Worm (Caenorhabditis elegans): ENCODE measurements around the gene srh-4.

The srh-4 gene

ce11 chrV:4043632-4044031, 33.4 kb downstream of the srh-4 start, which contains the start of gene phat-3:
TSS of gene phat-3 (plus strand) at chrV:4043932.
- 0 out of 2 replicates have a peak, but pooled peaks have one; percentile 52 for TF ChIP-seq F37B4.10 (GFP tag; IDR thresholded peaks at IDR 0.05)
- TF ChIP-seq rcor-1 (GFP tag; IDR thresholded peaks at IDR 0.05), result no peak
- TF ChIP-seq ztf-28 (GFP tag; IDR thresholded peaks at IDR 0.05), result no peak
- no peak for TF ChIP-seq dpff-1 (tag; optimal IDR thresholded peaks at IDR 0.05)
- TF ChIP-seq Y53F4B.3 (GFP tag; IDR thresholded peaks at IDR 0.05), result no peak

- TF ChIP-seq B0261.1 (tag; optimal IDR thresholded peaks at IDR 0.05), result no peak
- TF ChIP-seq snpc-3.4 (tag; optimal IDR thresholded peaks at IDR 0.05), result no peak
- TF ChIP-seq nhr-80 (tag; optimal IDR thresholded peaks at IDR 0.05), result no peak
- no peak for TF ChIP-seq lsl-1 (GFP tag; optimal IDR thresholded peaks at IDR 0.05)
- no peak for TF ChIP-seq K11D2.4 (GFP tag; IDR thresholded peaks at IDR 0.05)
- no peak for TF ChIP-seq F52B5.7 (tag; optimal IDR thresholded peaks at IDR 0.05)
- no peak for TF ChIP-seq F49E8.2 (tag; optimal IDR thresholded peaks at IDR 0.05; ENCODE audit: insufficient read depth)
- no peak for TF ChIP-seq Y79H2A.3 (GFP tag; conservative IDR thresholded peaks at IDR 0.05)
- TF ChIP-seq somi-1 (GFP tag; optimal IDR thresholded peaks at IDR 0.05), result no peak
- TF ChIP-seq pbrm-1 (GFP tag; IDR thresholded peaks at IDR 0.05), result no peak
- no peak for TF ChIP-seq ccch-3 (GFP tag; optimal IDR thresholded peaks at IDR 0.05)
- no peak for TF ChIP-seq ceh-27 (GFP tag; optimal IDR thresholded peaks at IDR 0.05)
- TF ChIP-seq rcor-1 (GFP tag; IDR thresholded peaks at IDR 0.05), result no peak
- no peak for TF ChIP-seq T07F8.4 (tag; optimal IDR thresholded peaks at IDR 0.05)
These were observed 35.9 kb downstream of the srh-4 start, which contains the start of gene phat-7 for ce11 chrV:4046122-4046521. TSS of gene phat-7 (plus strand) at chrV:4046422.

DNA sequence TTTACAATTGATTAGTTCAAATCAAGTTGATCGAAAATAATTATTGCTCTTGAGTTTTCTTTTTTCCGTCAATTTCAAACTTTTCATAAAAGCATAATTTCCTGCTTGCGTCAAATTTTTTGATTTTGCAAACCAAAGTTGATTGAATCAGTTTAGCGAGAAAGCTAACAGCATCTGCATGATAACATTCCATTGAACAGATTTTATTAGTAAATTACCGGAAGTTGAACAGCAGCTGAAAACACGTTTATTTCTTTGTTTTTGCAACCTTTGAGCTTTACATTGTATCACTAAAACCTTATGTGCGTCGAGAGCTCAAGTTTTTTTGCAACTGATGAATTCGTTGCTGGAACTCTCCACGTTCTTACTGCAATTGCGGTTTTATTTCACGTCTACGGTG, 37.3 kb downstream of the srh-4 start, which contains the start of gene srh-169:
Gene srh-169, plus strand, starts transcription at position 301 of the 400 bp plus-strand sequence.
- no peak for TF ChIP-seq B0336.3 (GFP tag; IDR thresholded peaks at IDR 0.05)
- TF ChIP-seq atf-7 (tag; optimal IDR thresholded peaks at IDR 0.05), result no peak
- no peak for TF ChIP-seq unc-130 (GFP tag; optimal IDR thresholded peaks at IDR 0.05)
- no peak for TF ChIP-seq nfyb-1 (GFP tag; IDR thresholded peaks at IDR 0.05)
- no peak for TF ChIP-seq F49E8.2 (tag; optimal IDR thresholded peaks at IDR 0.05; ENCODE audit: insufficient read depth)
- no peak for TF ChIP-seq lin-26 (GFP tag; IDR thresholded peaks at IDR 0.05)
- TF ChIP-seq pbrm-1 (GFP tag; IDR thresholded peaks at IDR 0.05), result no peak
- TF ChIP-seq ztf-26 (tag; optimal IDR thresholded peaks at IDR 0.05), result no peak
- TF ChIP-seq hlh-12 (tag; optimal IDR thresholded peaks at IDR 0.05), result no peak
- no peak for TF ChIP-seq lir-1 (GFP tag; conservative IDR thresholded peaks at IDR 0.05)
- no peak for TF ChIP-seq ZK185.1 (tag; optimal IDR thresholded peaks at IDR 0.05; ENCODE audit: poor library complexity, severe bottlenecking)
- TF ChIP-seq B0019.2 (GFP tag; conservative IDR thresholded peaks at IDR 0.05), result no peak

DNA sequence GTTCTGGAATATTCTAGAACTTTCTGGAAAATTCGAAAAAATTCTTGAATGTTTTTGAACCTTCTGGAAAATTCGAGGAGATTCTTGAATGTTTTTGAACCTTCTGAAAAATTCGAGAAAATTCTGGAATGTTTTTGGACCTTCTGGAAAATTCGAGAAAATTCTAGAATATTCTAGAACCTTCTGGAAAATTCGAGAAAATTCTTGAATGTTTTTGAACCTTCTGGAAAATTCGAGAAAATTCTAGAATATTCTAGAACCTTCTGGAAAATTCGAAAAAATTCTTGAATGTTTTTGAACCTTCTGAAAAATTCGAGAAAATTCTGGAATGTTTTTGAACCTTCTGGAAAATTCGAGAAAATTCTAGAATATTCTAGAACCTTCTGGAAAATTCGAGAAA, 40.6 kb downstream of the srh-4 start:
- TF ChIP-seq hsf-1 (GFP tag; IDR thresholded peaks at IDR 0.05), result peak; percentile 93

- TF ChIP-seq ccch-3 (GFP tag; optimal IDR thresholded peaks at IDR 0.05) (no peak), ztf-26 (tag; optimal IDR thresholded peaks at IDR 0.05) (no peak), lir-1 (GFP tag; conservative IDR thresholded peaks at IDR 0.05) (no peak), snpc-3.4 (tag; optimal IDR thresholded peaks at IDR 0.05) (no peak), egl-44 (GFP tag; IDR thresholded peaks at IDR 0.05) (no peak), rpc-1 (optimal IDR thresholded peaks at IDR 0.05) (no peak), rpc-1 (tag; optimal IDR thresholded peaks at IDR 0.05) (no peak), egl-18 (GFP tag; IDR thresholded peaks at IDR 0.05) (no peak)
These were observed 44.8 kb downstream of the srh-4 start, which contains the start of gene djr-1.2 for ce11 chrV:4055025-4055424. TSS of gene djr-1.2 (minus strand) at chrV:4055125.

Measured in whole organism, young adult.